Fruit fly (Drosophila melanogaster) ovary, adult (tissue): ENCODE data around the gene Mst36Fb.

Experiments
- CG17801 ChIP-seq: fragments of 200-800 bp; optimal IDR thresholded peaks from 2 replicates; lab custom pipeline; 2019; ENCODE audit warnings: missing biosample characterization, mild to moderate bottlenecking, missing genetic modification characterization, moderate library complexity; ENCODE audit not compliant: partially characterized antibody

Mst36Fb gene

dm6 chr2L:18674994-18675393 is at the start of gene Mst36Fb:
TSS of gene Mst36Fb (minus strand) at chr2L:18675094.
- TF ChIP-seq CG17801 (GFP tag; lab: Kevin White, UChicago) = no peak

- no peak for TF ChIP-seq CG17801 (GFP tag; lab: Kevin White, UChicago)
Measured at dm6 chr2L:18719583-18719982, 44.7 kb upstream of the Mst36Fb start.

- TF ChIP-seq CG17801 (GFP tag; lab: Kevin White, UChicago) = no peak
Measured at dm6 chr2L:18717365-18718011, 42.6 kb upstream of the Mst36Fb start.

- no peak for TF ChIP-seq CG17801 (GFP tag; lab: Kevin White, UChicago)
Measured at dm6 chr2L:18714086-18714485, 39.2 kb upstream of the Mst36Fb start.

dm6 chr2L:18713686-18714085 is 38.8 kb upstream of the Mst36Fb start, which contains the start of gene Irk3:
TSS of gene Irk3 (minus strand) at chr2L:18713748.
- TF ChIP-seq CG17801 (GFP tag; lab: Kevin White, UChicago) = no peak

- peak; percentile 73 for TF ChIP-seq CG17801 (GFP tag; lab: Kevin White, UChicago)
Measured at dm6 chr2L:18708239-18708891, 33.5 kb upstream of the Mst36Fb start, which contains the start of the genes Faf2 and Grip71. TSS of gene Faf2 (minus strand) at chr2L:18708688. TSS of gene Grip71 (plus strand) at chr2L:18708846.

dm6 chr2L:18707844-18708238 is 32.9 kb upstream of the Mst36Fb start:
- TF ChIP-seq CG17801 (GFP tag; lab: Kevin White, UChicago) = no peak

- peak; percentile 73 for TF ChIP-seq CG17801 (GFP tag; lab: Kevin White, UChicago)
Measured at dm6 chr2L:18705617-18706046, 30.7 kb upstream of the Mst36Fb start, which contains the start of gene Jwa. TSS of gene Jwa (minus strand) at chr2L:18705703.

- TF ChIP-seq CG17801 (GFP tag; lab: Kevin White, UChicago) = peak; percentile 69
Measured at dm6 chr2L:18702721-18703488, 28.0 kb upstream of the Mst36Fb start, which contains the start of the genes CG10376 and CG10343. TSS of gene CG10376 (minus strand) at chr2L:18703105. TSS of gene CG10343 (plus strand) at chr2L:18703473.

dm6 chr2L:18698559-18699130 is 23.8 kb upstream of the Mst36Fb start, which contains the start of gene CG10341:
TSS of gene CG10341 (plus strand) at chr2L:18698714.
- peak; percentile 10 for TF ChIP-seq CG17801 (GFP tag; lab: Kevin White, UChicago)

- TF ChIP-seq CG17801 (GFP tag; lab: Kevin White, UChicago) = peak; percentile 68
Measured at dm6 chr2L:18695404-18695804, 20.5 kb upstream of the Mst36Fb start, which contains the start of the genes CG10383 and CG10338. TSS of gene CG10383 (minus strand) at chr2L:18695602. TSS of gene CG10338 (plus strand) at chr2L:18695664.

dm6 chr2L:18694724-18695105 is 19.8 kb upstream of the Mst36Fb start:
- TF ChIP-seq CG17801 (GFP tag; lab: Kevin White, UChicago) = no peak

dm6 chr2L:18693877-18694723 is 19.2 kb upstream of the Mst36Fb start:
- peak; percentile 94 for TF ChIP-seq CG17801 (GFP tag; lab: Kevin White, UChicago)

dm6 chr2L:18689376-18689775 is 14.5 kb upstream of the Mst36Fb start, which contains the start of gene CG10336:
TSS of gene CG10336 (plus strand) at chr2L:18689528.
- no peak for TF ChIP-seq CG17801 (GFP tag; lab: Kevin White, UChicago)
